Fruit fly (Drosophila melanogaster) ovary, adult (tissue): Measurements from ENCODE around the gene CG9705.

ENCODE experiments used
- CG17801 ChIP-seq: fragments of 200-800 bp; optimal IDR thresholded peaks from 2 replicates; lab custom pipeline; 2019; ENCODE audit warnings: missing biosample characterization, mild to moderate bottlenecking, missing genetic modification characterization, moderate library complexity; ENCODE audit not compliant: partially characterized antibody

Gene CG9705

DNA sequence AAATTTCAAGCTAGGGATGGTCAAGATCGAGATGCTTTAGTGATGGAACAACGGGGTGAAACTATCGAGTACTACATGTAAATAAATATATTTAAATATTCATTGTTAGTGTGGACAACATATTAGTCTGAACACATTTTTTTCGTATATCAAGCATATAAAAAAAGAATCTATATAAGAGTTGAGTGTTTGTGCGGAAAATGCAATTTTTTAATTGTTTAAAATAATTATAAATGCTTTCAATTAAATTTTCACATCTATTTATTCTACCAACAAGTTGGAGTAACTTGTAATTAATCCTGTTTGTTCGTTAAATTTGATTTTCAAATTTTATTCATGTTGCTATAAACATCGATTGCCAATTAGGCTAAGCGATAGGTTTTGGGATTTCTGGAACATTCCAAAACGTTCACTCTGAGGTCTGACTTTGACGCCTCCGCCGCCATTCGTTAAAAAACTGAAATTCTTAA lies at the start of gene CG9705, which contains the start of gene mus302:
Gene CG9705, plus strand, starts transcription at position 397 of the 470 bp plus-strand sequence.
Gene mus302, minus strand, starts transcription at position 33 of the 470 bp plus-strand sequence.
- TF ChIP-seq CG17801, result no peak

DNA sequence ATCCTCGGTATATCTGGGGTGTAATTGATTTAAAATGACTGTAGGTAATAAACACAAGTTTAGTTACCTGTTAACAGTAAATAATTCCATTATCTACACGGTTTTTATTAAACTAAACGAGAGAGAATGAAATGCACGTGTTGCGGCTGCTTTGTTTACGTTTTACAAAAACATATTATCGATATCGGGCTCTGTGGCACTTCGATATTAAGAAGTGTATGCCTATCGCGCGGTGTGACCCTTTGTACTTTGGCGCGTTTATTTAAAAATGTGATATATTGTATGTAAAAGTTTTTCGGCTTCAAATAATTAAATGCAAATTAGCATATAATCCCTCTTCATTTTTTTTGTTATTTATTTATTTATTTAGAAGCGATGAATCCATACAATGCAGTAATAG lies 49.3 kb upstream of the CG9705 start, which contains the start of gene Dbp73D:
Gene Dbp73D, minus strand, starts transcription at position 174 of the 400 bp plus-strand sequence.
- TF ChIP-seq CG17801, result no peak

DNA sequence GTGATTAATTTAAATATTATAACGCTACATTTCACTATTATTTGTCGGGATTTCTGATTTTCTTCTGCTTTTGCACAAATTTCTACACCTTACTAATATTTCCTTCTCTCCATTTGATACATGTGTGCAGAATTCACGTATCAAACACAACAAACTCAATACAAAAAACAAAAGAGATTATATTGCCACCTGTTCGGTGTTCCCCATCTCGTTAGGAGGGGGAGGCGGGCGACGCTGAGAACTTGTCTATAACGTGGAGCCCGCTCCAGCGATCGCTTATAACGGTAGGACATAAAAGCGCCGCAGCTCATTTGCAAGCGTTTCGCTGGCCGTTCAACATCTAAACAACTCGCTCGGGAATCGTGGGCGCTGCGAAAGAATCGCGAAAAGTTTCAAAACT lies 46.7 kb upstream of the CG9705 start, which contains the start of gene CG9701:
Gene CG9701, plus strand, starts transcription at position 301 of the 400 bp plus-strand sequence.
- TF ChIP-seq CG17801, result no peak

- TF ChIP-seq CG17801, result no peak
Observed at dm6 chr3L:16741660-16742059, 38.2 kb upstream of the CG9705 start.

DNA sequence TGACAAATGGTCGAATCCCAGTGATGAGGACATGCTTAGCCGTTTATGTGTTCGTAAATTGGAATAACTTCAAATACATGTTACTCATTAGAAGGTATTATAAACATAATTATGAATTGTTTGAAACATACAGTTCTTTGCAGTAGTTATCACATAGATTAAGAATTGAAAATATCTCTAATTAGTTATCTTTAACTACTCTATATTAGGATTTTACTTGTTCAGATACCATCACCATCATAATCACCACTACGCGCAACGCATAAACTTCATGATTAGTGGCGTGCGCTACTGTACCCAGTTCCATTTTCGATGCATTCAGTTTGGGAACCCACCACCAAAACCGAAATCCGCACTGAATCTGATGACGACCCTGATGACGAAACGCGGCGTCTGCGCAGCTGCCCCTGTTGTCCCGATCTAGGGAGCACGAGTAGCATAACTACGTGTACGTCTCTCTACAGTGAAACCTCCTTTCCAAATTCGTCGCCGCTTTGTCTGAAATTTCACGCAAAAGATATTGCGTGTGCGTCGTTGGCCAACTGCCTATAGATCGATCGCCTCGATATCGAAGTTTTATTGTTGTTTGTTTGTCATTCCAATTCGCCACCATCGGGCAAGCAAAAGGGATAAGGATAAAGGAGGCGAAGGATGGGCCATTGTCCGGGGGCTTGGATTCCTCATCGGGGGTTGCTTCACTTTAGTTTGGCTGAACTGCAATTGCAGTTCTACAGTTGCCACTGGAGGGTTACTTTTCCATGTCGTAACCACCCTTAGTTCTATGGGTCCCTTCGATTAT lies 35.8 kb upstream of the CG9705 start:
- TF ChIP-seq CG17801, result no peak

DNA sequence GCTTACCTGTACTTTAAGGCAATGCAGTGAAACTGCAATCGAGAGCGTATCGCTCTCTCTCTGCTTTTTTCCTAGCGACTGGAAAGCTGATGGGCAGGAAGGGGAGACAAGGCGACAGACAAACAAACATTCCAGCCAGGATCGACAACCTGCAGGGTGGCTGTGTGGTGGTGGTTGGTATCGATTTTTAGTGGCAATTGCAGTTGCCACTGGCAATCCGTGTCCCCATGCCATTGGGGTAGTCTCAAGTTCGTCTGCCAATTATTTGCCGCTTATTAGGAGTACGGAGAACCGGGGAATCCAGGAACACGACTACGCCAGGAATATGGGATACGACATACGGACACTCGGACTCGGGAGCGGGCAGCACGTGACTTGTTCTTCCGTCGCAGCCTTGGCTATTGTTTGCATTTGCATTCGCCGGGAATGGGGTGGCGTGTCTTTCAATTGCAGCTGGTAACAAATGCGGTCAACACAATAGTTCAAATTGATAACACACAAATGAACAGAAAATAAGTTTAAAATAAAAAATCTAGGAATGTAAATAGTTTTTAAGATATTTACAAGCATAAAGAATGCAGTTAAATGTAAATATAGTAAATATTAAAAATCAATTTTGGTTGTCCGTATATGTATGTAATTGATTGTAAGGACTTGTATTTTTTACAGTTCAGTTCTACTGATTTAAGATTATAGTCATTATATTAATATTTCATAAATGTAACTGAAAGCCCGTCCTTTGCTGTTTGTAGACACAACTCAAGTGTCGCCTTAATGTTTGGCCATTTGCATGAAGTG lies 33.1 kb upstream of the CG9705 start:
- TF ChIP-seq CG17801, result no peak

- no peak for TF ChIP-seq CG17801
Observed at dm6 chr3L:16748343-16748742, 31.6 kb upstream of the CG9705 start.

DNA sequence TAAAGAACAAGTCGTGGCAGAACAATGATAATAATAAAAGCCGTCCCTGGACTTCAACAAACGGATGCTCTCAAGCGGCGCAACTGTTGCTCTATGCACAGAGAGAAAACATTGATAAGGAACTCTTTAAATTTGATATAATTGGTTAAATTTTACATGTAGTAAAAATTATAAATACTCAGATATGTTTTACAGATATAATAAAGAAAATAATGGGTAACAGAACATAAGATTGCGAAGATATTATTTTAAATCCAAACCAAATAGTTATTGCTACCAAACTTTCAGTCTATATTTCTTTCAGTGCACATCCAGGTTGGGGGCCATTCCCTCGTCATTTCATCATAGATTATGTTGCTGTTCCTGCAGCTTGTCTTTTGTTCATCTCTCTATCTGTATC lies 30.2 kb upstream of the CG9705 start:
- TF ChIP-seq CG17801, result no peak

DNA sequence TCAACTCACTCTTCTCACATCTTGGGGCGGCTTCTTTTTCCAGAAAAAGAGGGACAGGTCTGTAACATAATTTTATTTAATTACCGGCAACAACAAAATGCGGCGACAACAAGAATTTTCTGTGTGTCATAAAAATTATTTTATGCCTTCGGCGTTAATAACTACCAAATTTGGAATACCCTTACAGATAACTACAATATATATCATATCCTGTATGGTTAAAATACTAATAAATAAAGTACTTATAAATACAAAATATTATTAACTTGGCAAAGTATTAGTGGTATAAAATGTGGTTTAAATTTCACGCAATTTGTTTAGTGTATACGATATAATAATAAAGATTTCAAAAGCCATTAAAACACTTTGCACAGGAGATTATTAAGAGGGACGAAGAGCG lies 29.1 kb upstream of the CG9705 start:
- TF ChIP-seq CG17801, result no peak

dm6 chr3L:16751487-16752054 lies 28.3 kb upstream of the CG9705 start:
- no peak for TF ChIP-seq CG17801

DNA sequence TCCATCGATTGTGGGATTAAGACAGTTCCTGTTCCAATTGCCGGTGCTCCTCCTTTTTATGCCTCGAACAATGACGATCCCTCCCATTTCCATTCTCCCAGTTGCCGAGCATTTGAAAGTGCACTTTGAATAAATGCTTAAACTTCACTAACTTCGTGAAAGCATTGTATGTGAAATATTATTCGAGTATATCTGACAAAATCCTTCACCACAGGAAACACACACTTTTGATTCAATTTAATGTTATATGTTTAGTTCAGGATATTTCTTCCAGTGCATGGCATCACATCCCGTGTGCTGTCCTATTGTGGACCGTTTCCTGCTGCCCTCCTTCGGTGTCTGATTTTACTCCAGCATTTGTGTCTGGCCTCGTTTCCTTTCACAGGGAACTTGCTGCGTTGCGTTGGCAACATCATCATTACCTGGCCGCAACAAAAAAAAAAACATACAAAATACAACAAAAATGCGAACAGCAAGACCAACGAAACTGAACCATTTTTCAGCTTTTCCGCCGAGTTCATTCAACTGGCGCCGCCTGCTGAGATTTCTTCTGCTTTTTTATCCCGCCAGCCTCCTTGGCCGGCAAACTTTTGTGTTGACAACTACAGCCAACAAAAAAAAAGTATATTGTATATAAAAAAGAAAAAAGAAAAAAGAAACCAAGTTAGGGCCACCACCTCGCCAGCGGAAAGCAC lies 27.4 kb upstream of the CG9705 start:
- TF ChIP-seq CG17801, result no peak

DNA sequence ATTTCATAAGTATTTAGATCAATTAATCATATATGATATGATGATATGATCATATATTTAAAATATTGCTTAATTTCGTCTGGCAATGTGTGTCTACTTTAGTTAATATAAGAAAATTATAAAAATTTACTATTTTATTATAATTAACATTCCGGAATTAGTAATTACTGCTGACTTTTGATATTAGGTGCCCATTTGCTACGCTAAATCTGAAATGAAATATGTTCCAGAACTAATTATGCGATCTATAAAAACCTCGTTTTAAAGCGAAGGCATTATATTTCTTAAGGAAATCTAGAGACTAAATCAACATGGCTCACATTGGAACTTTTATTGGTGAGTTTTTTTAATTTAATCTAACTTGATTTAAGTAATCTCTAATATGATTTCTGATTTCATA lies 24.7 kb upstream of the CG9705 start, which contains the start of gene CG42852:
Gene CG42852, plus strand, starts transcription at position 301 of the 400 bp plus-strand sequence.
- no peak for TF ChIP-seq CG17801

dm6 chr3L:16758504-16759109 lies 21.3 kb upstream of the CG9705 start:
- TF ChIP-seq CG17801, result no peak

DNA sequence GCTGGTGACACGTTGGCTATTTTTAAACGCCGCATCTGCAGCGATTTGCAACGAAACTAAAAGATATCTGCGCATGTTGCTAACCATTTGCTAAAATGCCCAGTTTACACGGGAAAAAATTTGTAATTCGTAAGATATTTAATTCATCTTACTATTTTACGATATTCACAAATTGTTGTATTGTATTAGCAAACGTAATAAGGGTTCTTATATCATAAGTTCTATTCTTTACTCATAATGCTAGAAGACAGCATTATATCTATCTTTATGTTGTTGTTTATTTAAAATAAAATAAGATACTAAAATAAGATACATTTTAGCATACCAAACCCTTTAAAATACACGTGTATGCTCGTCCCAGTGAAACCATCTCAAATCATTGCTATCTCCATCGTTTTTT lies 20.4 kb upstream of the CG9705 start:
- TF ChIP-seq CG17801, result no peak

DNA sequence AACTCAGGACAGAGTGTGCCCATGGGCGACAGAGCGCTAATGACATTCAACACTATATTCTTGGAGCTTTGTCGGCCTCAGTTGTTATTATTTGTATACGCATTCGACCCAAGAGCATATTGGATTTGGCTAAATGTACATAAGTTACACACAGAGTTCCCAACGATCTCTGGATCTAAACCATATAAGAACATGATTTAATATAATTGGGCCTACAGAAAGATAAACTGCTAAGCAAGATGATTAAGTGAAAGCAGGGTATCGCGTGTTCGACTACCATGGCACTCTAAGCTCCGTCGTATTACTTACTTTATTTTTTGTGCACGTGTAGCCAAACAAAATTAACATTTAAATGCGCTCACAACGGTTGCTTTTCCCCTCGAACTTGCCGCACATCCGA lies 19.6 kb upstream of the CG9705 start:
- no peak for TF ChIP-seq CG17801
